Worm (Caenorhabditis elegans) whole organism, L4/young adult: Measurements from ENCODE around the gene F18A11.2.

ENCODE experiments used
- W03F9.2 ChIP-seq: fragments of 150-350 bp; optimal IDR thresholded peaks from 2 replicates; lab custom pipeline; 2014; ENCODE audit warnings: missing biosample characterization, missing genetic modification characterization
- him-1 ChIP-seq: sonication (generic microtip); optimal IDR thresholded peaks from 2 replicates; lab custom pipeline; 2016; ENCODE audit warnings: missing genotype, missing genetic modification reagents, missing genetic modification characterization, missing compliant biosample characterization

ce11 chrII:13085951-13086350 is 54.5 kb downstream of the F18A11.2 start:
- TF ChIP-seq him-1 (tag; lab: Kevin White, UChicago), result no peak
- no peak for TF ChIP-seq W03F9.2 (tag; lab: Kevin White, UChicago)
